Fruit fly (Drosophila melanogaster) whole organism, embryonic: ENCODE data around the gene Trim9.

ENCODE experiments used
- Awh ChIP-seq: fragments of 200-800 bp; sonication (Bioruptor generic); IDR thresholded peaks from 2 replicates; pipeline ENCODE4, ENCODE4 v1.3.6; 2022; ENCODE audit warnings: missing biosample characterization, missing genetic modification characterization
- B-H2 ChIP-seq: fragments of 200-800 bp; sonication (Bioruptor generic); optimal IDR thresholded peaks from 2 replicates; lab custom pipeline; 2018; ENCODE audit warnings: missing biosample characterization, mild to moderate bottlenecking, missing genetic modification characterization
- BEAF-32 ChIP-seq: fragments of 200-800 bp; sonication (Bioruptor generic); optimal IDR thresholded peaks from 3 replicates; lab custom pipeline; 2017; ENCODE audit warnings: missing biosample characterization, missing genetic modification characterization, mild to moderate bottlenecking, moderate library complexity, missing genetic modification reagents
- C15 ChIP-seq: fragments of 200-800 bp; sonication (Bioruptor generic); IDR thresholded peaks from 3 replicates; pipeline ENCODE4 v1.3.6; 2022; ENCODE audit warnings: missing biosample characterization, missing genetic modification characterization
- CG10431 ChIP-seq: fragments of 200-800 bp; sonication (Bioruptor generic); optimal IDR thresholded peaks from 3 replicates; lab custom pipeline; 2018; ENCODE audit warnings: missing biosample characterization, mild to moderate bottlenecking, missing genetic modification characterization
- CG13424 ChIP-seq: fragments of 200-800 bp; sonication (Bioruptor generic); optimal IDR thresholded peaks from 2 replicates; lab custom pipeline; 2019; ENCODE audit warnings: missing biosample characterization, mild to moderate bottlenecking, missing genetic modification characterization, moderate library complexity
- CG14014 ChIP-seq: fragments of 200-800 bp; sonication (Bioruptor generic); IDR thresholded peaks from 2 replicates; pipeline ENCODE4 v1.3.6; 2022; ENCODE audit warnings: missing biosample characterization, missing genetic modification characterization
- CG15514 ChIP-seq: fragments of 200-800 bp; sonication (Bioruptor generic); optimal IDR thresholded peaks from 3 replicates; lab custom pipeline; 2017; ENCODE audit warnings: missing biosample characterization, missing genetic modification characterization, mild to moderate bottlenecking, moderate library complexity, missing genetic modification reagents
- CG18599 ChIP-seq: fragments of 200-800 bp; sonication (Bioruptor generic); optimal IDR thresholded peaks from 3 replicates; lab custom pipeline; 2017; ENCODE audit warnings: missing biosample characterization, missing genetic modification characterization, mild to moderate bottlenecking, moderate library complexity, missing genetic modification reagents
- CG30020 ChIP-seq: fragments of 200-800 bp; optimal IDR thresholded peaks from 2 replicates; lab custom pipeline; 2019; ENCODE audit warnings: missing biosample characterization, mild to moderate bottlenecking, missing genetic modification characterization, moderate library complexity
- CG30403 ChIP-seq: fragments of 200-800 bp; sonication (Bioruptor generic); optimal IDR thresholded peaks from 3 replicates; lab custom pipeline; 2016; ENCODE audit warnings: missing biosample characterization, missing genetic modification characterization
- CG32772 ChIP-seq: fragments of 200-800 bp; sonication (Bioruptor generic); IDR thresholded peaks from 2 replicates; pipeline ENCODE4 v1.3.6; 2022; ENCODE audit warnings: missing biosample characterization, missing genetic modification characterization
- CG43689 ChIP-seq: fragments of 200-800 bp; sonication (Bioruptor generic); IDR thresholded peaks from 2 replicates; pipeline ENCODE4 v1.3.6; 2022; ENCODE audit warnings: missing biosample characterization, missing genetic modification characterization
- CG4820 ChIP-seq: fragments of 200-800 bp; sonication (Bioruptor generic); optimal IDR thresholded peaks from 3 replicates; lab custom pipeline; 2016; ENCODE audit warnings: missing biosample characterization, missing genetic modification characterization
- CG6175 ChIP-seq: fragments of 200-800 bp; sonication (Bioruptor generic); IDR thresholded peaks from 3 replicates; pipeline ENCODE4 v1.3.6; 2022; ENCODE audit warnings: missing biosample characterization, missing genetic modification characterization
- CG6689 ChIP-seq: fragments of 200-800 bp; sonication (Bioruptor generic); IDR thresholded peaks from 2 replicates; pipeline ENCODE4 v1.3.6; 2022; ENCODE audit warnings: missing biosample characterization, missing genetic modification characterization
- CG6765 ChIP-seq: fragments of 200-800 bp; sonication (Bioruptor generic); optimal IDR thresholded peaks from 3 replicates; lab custom pipeline; 2017; ENCODE audit warnings: missing biosample characterization, mild to moderate bottlenecking, missing genetic modification characterization
- CG8924 ChIP-seq: fragments of 200-800 bp; optimal IDR thresholded peaks from 3 replicates; lab custom pipeline; 2019; ENCODE audit warnings: missing biosample characterization, mild to moderate bottlenecking, missing genetic modification characterization, moderate library complexity
- Dek ChIP-seq: fragments of 200-800 bp; sonication (Bioruptor generic); optimal IDR thresholded peaks from 3 replicates; lab custom pipeline; 2019; ENCODE audit warnings: missing biosample characterization, mild to moderate bottlenecking, missing genetic modification characterization, moderate library complexity
- Doc2 ChIP-seq: fragments of 200-800 bp; sonication (Bioruptor generic); IDR thresholded peaks from 2 replicates; pipeline ENCODE4 v1.3.6; 2022; ENCODE audit warnings: missing biosample characterization, missing genetic modification characterization
- Dp ChIP-seq: fragments of 200-800 bp; sonication (Bioruptor generic); optimal IDR thresholded peaks from 2 replicates; lab custom pipeline; 2018; ENCODE audit warnings: missing biosample characterization, mild to moderate bottlenecking, missing genetic modification characterization, moderate library complexity
- HLHmδ ChIP-seq: fragments of 200-800 bp; sonication (Bioruptor generic); optimal IDR thresholded peaks from 2 replicates; lab custom pipeline; 2018; ENCODE audit warnings: missing biosample characterization, mild to moderate bottlenecking, missing genetic modification characterization, moderate library complexity
- Hmr ChIP-seq: fragments of 200-800 bp; sonication (Bioruptor generic); optimal IDR thresholded peaks from 3 replicates; lab custom pipeline; 2017; ENCODE audit warnings: mild to moderate bottlenecking, missing biosample characterization, missing genetic modification reagents, missing genetic modification characterization
- Lim3 ChIP-seq: fragments of 200-800 bp; sonication (Bioruptor generic); IDR thresholded peaks from 2 replicates; pipeline ENCODE4 v1.3.6; 2022; ENCODE audit warnings: missing biosample characterization, missing genetic modification characterization
- Lpt ChIP-seq: fragments of >200 bp; optimal IDR thresholded peaks from 2 replicates; lab custom pipeline; 2018; ENCODE audit warnings: missing biosample characterization, missing genetic modification characterization
- Rfx ChIP-seq: fragments of 200-800 bp; sonication (Bioruptor generic); IDR thresholded peaks from 2 replicates; pipeline ENCODE4 v1.3.6; 2022; ENCODE audit warnings: missing biosample characterization, missing genetic modification characterization
- Scr ChIP-seq: fragments of 200-800 bp; sonication (Bioruptor generic); IDR thresholded peaks from 2 replicates; pipeline ENCODE4 v1.3.6; 2022; ENCODE audit warnings: missing biosample characterization, missing genetic modification characterization; ENCODE audit not compliant: partially characterized antibody
- Usf ChIP-seq: fragments of 200-800 bp; sonication (Bioruptor generic); optimal IDR thresholded peaks from 2 replicates; lab custom pipeline; 2017; ENCODE audit warnings: missing genotype, missing biosample characterization, missing genetic modification characterization
- YL-1 ChIP-seq: fragments of 200-800 bp; sonication (Bioruptor generic); optimal IDR thresholded peaks from 3 replicates; lab custom pipeline; 2017; ENCODE audit warnings: missing biosample characterization, mild to moderate bottlenecking, missing genetic modification characterization
- bsh ChIP-seq, 2 experiments: fragments of 200-800 bp; sonication (Bioruptor generic); optimal IDR thresholded peaks; 2 replicates each; lab custom pipeline; 2017 to 2018; ENCODE audit warnings: mild to moderate bottlenecking in 2 of 2, missing biosample characterization in 2 of 2, missing genetic modification characterization in 2 of 2, moderate library complexity in 1 of 2
- ci ChIP-seq: fragments of 200-800 bp; sonication (Bioruptor generic); IDR thresholded peaks from 3 replicates; pipeline ENCODE4 v1.3.6; 2022; ENCODE audit warnings: missing biosample characterization, missing genetic modification characterization
- dpn ChIP-seq, 2 experiments: fragments of 200-800 bp; sonication (Bioruptor generic); optimal IDR thresholded peaks; 3 replicates each; lab custom pipeline; 2016; ENCODE audit warnings: missing biosample characterization in 2 of 2, missing genetic modification characterization in 2 of 2
- fru ChIP-seq: fragments of >200 bp; optimal IDR thresholded peaks from 2 replicates; lab custom pipeline; 2017
- gcm ChIP-seq: fragments of 200-800 bp; sonication (Bioruptor generic); optimal IDR thresholded peaks from 2 replicates; lab custom pipeline; 2019; ENCODE audit warnings: missing biosample characterization, mild to moderate bottlenecking, missing genetic modification characterization, moderate library complexity
- gem ChIP-seq: fragments of 200-800 bp; sonication (Bioruptor generic); optimal IDR thresholded peaks from 2 replicates; lab custom pipeline; 2019; ENCODE audit warnings: missing biosample characterization, mild to moderate bottlenecking, missing genetic modification characterization, moderate library complexity
- gsb ChIP-seq: fragments of 200-800 bp; sonication (Bioruptor generic); IDR thresholded peaks from 2 replicates; pipeline ENCODE4 v1.3.6; 2022; ENCODE audit warnings: missing biosample characterization, missing genetic modification characterization
- gt ChIP-seq: fragments of 200-800 bp; sonication (Bioruptor generic); IDR thresholded peaks from 2 replicates; pipeline ENCODE4 v1.3.6; 2022; ENCODE audit warnings: missing biosample characterization, missing genetic modification characterization
- ham ChIP-seq: fragments of 200-800 bp; sonication (Bioruptor generic); IDR thresholded peaks from 2 replicates; pipeline ENCODE4 v1.3.6; 2022; ENCODE audit warnings: missing biosample characterization, missing genetic modification characterization
- hbn ChIP-seq: fragments of 200-800 bp; sonication (Bioruptor generic); IDR thresholded peaks from 2 replicates; pipeline ENCODE4 v1.3.6; 2022; ENCODE audit warnings: missing biosample characterization, missing genetic modification characterization; ENCODE audit not compliant: partially characterized antibody
- lola ChIP-seq, 3 experiments: fragments of >200 bp in 2 of 3; fragments of 200-800 bp in 1 of 3; sonication (Bioruptor generic) in 1 of 3; optimal IDR thresholded peaks; 2 replicates each; lab custom pipeline; 2017 to 2019; ENCODE audit warnings: missing biosample characterization in 3 of 3, missing genetic modification characterization in 3 of 3, mild to moderate bottlenecking in 1 of 3, moderate library complexity in 1 of 3
- nerfin-2 ChIP-seq: fragments of 200-800 bp; sonication (Bioruptor generic); IDR thresholded peaks from 2 replicates; pipeline ENCODE4 v1.3.6; 2022; ENCODE audit warnings: missing biosample characterization, missing genetic modification characterization; ENCODE audit not compliant: partially characterized antibody
- nom ChIP-seq: fragments of 200-800 bp; sonication (Bioruptor generic); optimal IDR thresholded peaks from 2 replicates; lab custom pipeline; 2017; ENCODE audit warnings: missing biosample characterization, missing genetic modification characterization, mild to moderate bottlenecking, moderate library complexity, missing genetic modification reagents
- rib ChIP-seq: fragments of 200-800 bp; sonication (Bioruptor generic); IDR thresholded peaks from 2 replicates; pipeline ENCODE4 v1.3.6; 2022; ENCODE audit warnings: missing biosample characterization, missing genetic modification characterization
- seq ChIP-seq: fragments of 200-800 bp; sonication (Bioruptor generic); IDR thresholded peaks from 2 replicates; pipeline ENCODE4 v1.3.6; 2022; ENCODE audit warnings: missing biosample characterization, missing genetic modification characterization
- slou ChIP-seq: fragments of 200-800 bp; sonication (Bioruptor generic); optimal IDR thresholded peaks from 3 replicates; lab custom pipeline; 2016; ENCODE audit warnings: missing biosample characterization, missing genetic modification characterization
- sob ChIP-seq: fragments of 200-800 bp; sonication (Bioruptor generic); IDR thresholded peaks from 2 replicates; pipeline ENCODE4 v1.3.6; 2022; ENCODE audit warnings: missing biosample characterization, missing genetic modification characterization
- sqz ChIP-seq: fragments of 200-800 bp; sonication (Bioruptor generic); optimal IDR thresholded peaks from 3 replicates; lab custom pipeline; 2018; ENCODE audit warnings: missing biosample characterization, mild to moderate bottlenecking, missing genetic modification characterization
- sr ChIP-seq: fragments of 200-800 bp; sonication (Bioruptor generic); IDR thresholded peaks from 3 replicates; pipeline ENCODE4 v1.3.6; 2022; ENCODE audit warnings: missing biosample characterization, missing genetic modification characterization
- stc ChIP-seq: fragments of 200-800 bp; sonication (Bioruptor generic); IDR thresholded peaks from 2 replicates; pipeline ENCODE4 v1.3.6; 2022; ENCODE audit warnings: missing biosample characterization, missing genetic modification characterization
- tx ChIP-seq: fragments of 200-800 bp; sonication (Bioruptor generic); optimal IDR thresholded peaks from 2 replicates; lab custom pipeline; 2016; ENCODE audit warnings: missing biosample characterization, missing genetic modification characterization
- yki ChIP-seq: fragments of >200 bp; optimal IDR thresholded peaks from 3 replicates; lab custom pipeline; 2018
- zfh2 ChIP-seq: fragments of 200-800 bp; sonication (Bioruptor generic); optimal IDR thresholded peaks from 2 replicates; lab custom pipeline; 2016; ENCODE audit warnings: missing biosample characterization, missing genetic modification characterization

Trim9 gene

dm6 chr2L:10499608-10500007, 45.1 kb upstream of the Trim9 start (continued):
- no peak for TF ChIP-seq yki (lab: Kevin White, UChicago)
- no peak for TF ChIP-seq CG30020 (tag; lab: Kevin White, UChicago)
- TF ChIP-seq sob (GFP tag; lab: Robert Waterston, UW), result no peak; the same call in 1 of the 2 replicates
- TF ChIP-seq CG6689 (GFP tag; lab: Robert Waterston, UW), result peak; percentile 8; the same call in 1 of the 2 replicates
- TF ChIP-seq nerfin-2, result no peak
- no peak for TF ChIP-seq dpn (GFP tag; optimal IDR thresholded peaks at IDR 0.05; lab: Kevin White, UChicago)
- TF ChIP-seq stc (GFP tag; lab: Robert Waterston, UW), result no peak
- peak; percentile 33 for TF ChIP-seq HLHmδ (GFP tag; lab: Kevin White, UChicago)
- no peak for TF ChIP-seq Scr (GFP tag; lab: Robert Waterston, UW)
- TF ChIP-seq sqz (GFP tag; lab: Kevin White, UChicago), result no peak
- no peak for TF ChIP-seq lola (GFP tag; optimal IDR thresholded peaks at IDR 0.05; lab: Kevin White, UChicago)
- no peak for TF ChIP-seq Dp (GFP tag; lab: Kevin White, UChicago)
- TF ChIP-seq gem (tag; lab: Kevin White, UChicago), result no peak
- no peak for TF ChIP-seq zfh2 (GFP tag; lab: Kevin White, UChicago)
- TF ChIP-seq hbn (GFP tag; lab: Robert Waterston, UW), result no peak
- TF ChIP-seq gcm (GFP tag; lab: Kevin White, UChicago), result no peak
- TF ChIP-seq ham (GFP tag; lab: Robert Waterston, UW), result no peak
- TF ChIP-seq CG4820 (GFP tag; lab: Kevin White, UChicago), result no peak
- no peak for TF ChIP-seq gt (GFP tag; lab: Robert Waterston, UW)
- TF ChIP-seq CG18599 (GFP tag; lab: Kevin White, UChicago), result peak; percentile 6
- TF ChIP-seq nom (GFP tag; lab: Kevin White, UChicago), result no peak
- no peak for TF ChIP-seq CG43689 (GFP tag; lab: Robert Waterston, UW)
- no peak for TF ChIP-seq CG10431 (GFP tag; lab: Kevin White, UChicago)
- TF ChIP-seq Lim3 (GFP tag; lab: Robert Waterston, UW), result no peak
- TF ChIP-seq YL-1, result no peak
- TF ChIP-seq gsb (GFP tag; lab: Robert Waterston, UW), result no peak
- no peak for TF ChIP-seq bsh (GFP tag; optimal IDR thresholded peaks at IDR 0.05; lab: Kevin White, UChicago)
- no peak for TF ChIP-seq slou
- TF ChIP-seq Usf (GFP tag; lab: Kevin White, UChicago), result no peak
- no peak for TF ChIP-seq C15 (GFP tag; lab: Robert Waterston, UW)
- TF ChIP-seq seq (GFP tag; lab: Robert Waterston, UW), result no peak
- TF ChIP-seq BEAF-32 (GFP tag; lab: Kevin White, UChicago), result no peak
- TF ChIP-seq fru, result no peak
- TF ChIP-seq CG32772 (GFP tag; lab: Robert Waterston, UW), result no peak
- TF ChIP-seq CG30403 (GFP tag; lab: Kevin White, UChicago), result no peak
- TF ChIP-seq CG6765 (GFP tag; lab: Kevin White, UChicago), result no peak
- TF ChIP-seq B-H2 (GFP tag; lab: Kevin White, UChicago), result no peak
- peak; percentile 30; the same call in 1 of the 2 replicates for TF ChIP-seq Awh
- 0 out of 2 replicates have a peak, but pooled peaks have one; percentile 17 for TF ChIP-seq CG14014
- 0 out of 3 replicates have a peak, but pooled peaks have one; percentile 48 for TF ChIP-seq ci (GFP tag; lab: Robert Waterston, UW)
- 0 out of 2 replicates have a peak, but pooled peaks have one; percentile 12 for TF ChIP-seq Rfx
- TF ChIP-seq CG13424, result no peak
- TF ChIP-seq Lpt (GFP tag; lab: Kevin White, UChicago), result no peak
- TF ChIP-seq Doc2, result no peak
- TF ChIP-seq sr (GFP tag; lab: Robert Waterston, UW), result peak; percentile 99
- TF ChIP-seq CG6175 (GFP tag; lab: Robert Waterston, UW), result peak; percentile 32; the same call in 1 of the 3 replicates
- no peak for TF ChIP-seq tx
- no peak for TF ChIP-seq Dek (tag; lab: Kevin White, UChicago)
- TF ChIP-seq CG15514 (GFP tag; lab: Kevin White, UChicago), result no peak
- peak; percentile 37; the same call in 1 of the 2 replicates for TF ChIP-seq rib (GFP tag; lab: Robert Waterston, UW)
- no peak for TF ChIP-seq Hmr (GFP tag; lab: Kevin White, UChicago)
- TF ChIP-seq CG8924 (tag; lab: Kevin White, UChicago), result no peak
